Worm (Caenorhabditis elegans): Measurements from ENCODE around the gene skat-1.
"Not testable (repeated sequence)": the region's sequence is repeated elsewhere in the genome, so short reads cannot be mapped to it uniquely, and the experiment has no call there.

skat-1 gene

DNA sequence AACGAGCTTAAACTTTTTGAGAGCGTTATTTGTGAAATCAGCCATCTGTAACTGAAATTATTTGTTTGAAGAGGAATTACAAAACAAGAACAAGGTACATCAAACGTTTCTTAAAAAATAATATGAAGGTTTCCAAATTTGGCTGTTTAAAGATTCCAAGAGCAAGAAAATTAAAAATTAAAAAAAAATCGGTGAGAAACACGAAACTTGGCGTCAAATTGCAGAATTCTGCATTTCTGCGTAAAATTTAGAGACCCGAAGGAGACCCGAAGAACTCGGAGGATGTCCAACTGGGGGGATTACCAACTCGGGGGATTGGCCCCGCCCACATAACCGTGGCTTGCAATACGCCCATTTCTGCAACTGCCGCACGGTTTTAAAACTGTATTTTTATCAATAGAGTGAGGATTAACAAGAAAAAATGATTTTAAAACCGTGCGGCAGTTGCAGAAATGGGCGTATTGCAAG is 9.4 kb upstream of the skat-1 start, which contains the start of gene rab-6.1:
Gene rab-6.1 (minus strand): TSS at position 51 of the 468 bp plus-strand sequence.
- not testable (repeated sequence) for TF ChIP-seq mls-2, nhr-12, zip-8 (tag; optimal IDR thresholded peaks at IDR 0.05)

DNA sequence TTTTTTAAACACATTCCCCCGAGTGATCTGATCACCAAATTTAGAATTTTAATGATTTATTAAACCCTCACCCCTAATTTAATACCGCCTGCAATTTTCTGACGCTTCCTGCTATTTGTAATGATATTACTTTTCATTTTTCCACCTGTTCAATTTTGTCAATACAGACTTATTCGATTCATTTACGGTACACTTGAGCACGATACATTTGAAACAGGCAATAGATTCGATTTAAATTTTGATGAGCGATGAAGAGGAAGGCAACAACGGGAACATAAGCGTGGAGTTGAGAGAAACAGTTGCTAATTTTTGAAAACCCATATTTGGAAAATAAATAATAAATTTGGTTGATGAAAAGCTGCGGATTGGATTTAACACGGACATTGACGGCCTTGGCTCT is 8.1 kb upstream of the skat-1 start:
- TF ChIP-seq lsy-2 (tag; optimal IDR thresholded peaks at IDR 0.05) (no peak), snpc-4 (tag; optimal IDR thresholded peaks at IDR 0.05) (no peak), ham-2 (GFP tag; optimal IDR thresholded peaks at IDR 0.05) (no peak), ces-1 (GFP tag; optimal IDR thresholded peaks at IDR 0.05) (no peak), tbx-8 (GFP tag; optimal IDR thresholded peaks at IDR 0.05) (no peak), lin-32 (GFP tag; optimal IDR thresholded peaks at IDR 0.05) (no peak), cnd-1 (tag; optimal IDR thresholded peaks at IDR 0.05) (no peak), unc-120 (tag; optimal IDR thresholded peaks at IDR 0.05; ENCODE audit: poor library complexity, severe bottlenecking) (no peak), unc-39 (tag; optimal IDR thresholded peaks at IDR 0.05) (no peak), ztf-11 (tag; optimal IDR thresholded peaks at IDR 0.05) (no peak), elt-3 (tag; optimal IDR thresholded peaks at IDR 0.05) (no peak), nhr-12 (tag; optimal IDR thresholded peaks at IDR 0.05) (no peak), elt-1 (tag; optimal IDR thresholded peaks at IDR 0.05; ENCODE audit: borderline replicate concordance, insufficient read depth) (no peak), flh-1 (GFP tag; optimal IDR thresholded peaks at IDR 0.05) (no peak), nhr-237 (tag; optimal IDR thresholded peaks at IDR 0.05) (no peak), mls-2 (tag; optimal IDR thresholded peaks at IDR 0.05) (no peak)

DNA sequence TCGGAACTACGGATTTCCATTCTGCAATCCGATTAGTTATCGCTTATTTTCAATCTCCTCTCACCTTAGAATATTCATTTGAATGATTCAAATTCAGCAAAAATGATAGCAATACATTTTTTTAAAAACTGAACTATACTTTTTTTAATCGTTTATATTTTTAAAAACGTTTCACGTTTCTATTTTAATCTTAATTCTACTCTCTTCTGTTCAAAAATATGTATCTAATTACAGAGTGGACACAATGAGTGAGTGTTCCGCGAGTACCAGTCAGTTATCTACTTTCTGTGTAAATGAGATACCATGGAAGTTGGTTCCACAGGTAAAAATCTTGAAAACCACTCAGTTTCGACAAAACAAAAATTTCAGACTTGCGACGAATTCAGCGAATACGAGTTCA is 6.0 kb upstream of the skat-1 start, which contains the start of the genes F59B2.15 and zif-1:
Gene F59B2.15 (minus strand): TSS at position 101 of the 400 bp plus-strand sequence.
Gene zif-1 (plus strand): TSS at position 235 of the 400 bp plus-strand sequence.
- TF ChIP-seq mep-1 (tag; optimal IDR thresholded peaks at IDR 0.05) (no peak), flh-1 (GFP tag; optimal IDR thresholded peaks at IDR 0.05) (no peak), ceh-43 (GFP tag; optimal IDR thresholded peaks at IDR 0.05) (no peak)

- TF ChIP-seq lin-13 (tag; optimal IDR thresholded peaks at IDR 0.05) (no peak), elt-3 (tag; optimal IDR thresholded peaks at IDR 0.05) (no peak), drap-1 (GFP tag; optimal IDR thresholded peaks at IDR 0.05) (no peak), mep-1 (tag; optimal IDR thresholded peaks at IDR 0.05) (no peak), snpc-4 (tag; optimal IDR thresholded peaks at IDR 0.05) (no peak), ceh-39 (tag; optimal IDR thresholded peaks at IDR 0.05) (no peak), nhr-28 (tag; optimal IDR thresholded peaks at IDR 0.05) (no peak), cnd-1 (tag; optimal IDR thresholded peaks at IDR 0.05) (no peak), ceh-43 (GFP tag; optimal IDR thresholded peaks at IDR 0.05) (no peak), ces-1 (GFP tag; optimal IDR thresholded peaks at IDR 0.05) (no peak), ceh-83 (GFP tag; optimal IDR thresholded peaks at IDR 0.05) (no peak), sem-2 (GFP tag; optimal IDR thresholded peaks at IDR 0.05) (no peak), unc-39 (tag; optimal IDR thresholded peaks at IDR 0.05) (no peak), ham-2 (GFP tag; optimal IDR thresholded peaks at IDR 0.05) (no peak), elt-1 (tag; optimal IDR thresholded peaks at IDR 0.05; ENCODE audit: borderline replicate concordance, insufficient read depth) (no peak), unc-62 (GFP tag; optimal IDR thresholded peaks at IDR 0.05) (no peak), zip-8 (tag; optimal IDR thresholded peaks at IDR 0.05) (no peak)
These were observed 5.3 kb upstream of the skat-1 start, which contains the start of gene rpn-6.2 for ce11 chrIII:9001899-9002298. TSS of gene rpn-6.2 (minus strand) at chrIII:9001999.

DNA sequence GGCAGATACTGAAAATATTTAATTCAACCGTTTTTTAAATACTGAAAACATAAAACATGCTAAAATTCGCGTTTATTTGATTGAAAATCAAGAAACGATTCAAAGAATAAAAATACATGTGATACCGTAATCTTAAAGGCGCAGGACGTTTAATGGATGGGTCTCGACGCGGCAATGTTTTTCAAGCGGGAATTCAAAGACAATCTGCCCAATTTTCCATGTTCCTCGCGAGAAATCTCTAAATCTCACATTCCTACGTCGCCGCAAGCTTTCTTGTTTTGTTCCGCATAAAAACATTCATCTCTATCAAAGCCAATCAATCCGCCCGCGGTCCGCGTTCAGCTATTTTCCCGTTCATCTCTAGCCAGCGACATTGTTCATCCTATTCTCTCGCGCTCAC is 4.9 kb upstream of the skat-1 start:
- TF ChIP-seq pha-4 (tag; optimal IDR thresholded peaks at IDR 0.05) (no peak), flh-1 (GFP tag; optimal IDR thresholded peaks at IDR 0.05) (no peak), zip-8 (tag; optimal IDR thresholded peaks at IDR 0.05) (no peak), ceh-43 (GFP tag; optimal IDR thresholded peaks at IDR 0.05) (no peak), tbx-8 (GFP tag; optimal IDR thresholded peaks at IDR 0.05) (no peak), mls-2 (tag; optimal IDR thresholded peaks at IDR 0.05) (no peak), hlh-1 (tag; optimal IDR thresholded peaks at IDR 0.05) (no peak), unc-62 (GFP tag; optimal IDR thresholded peaks at IDR 0.05) (no peak), ceh-83 (GFP tag; optimal IDR thresholded peaks at IDR 0.05) (no peak), ceh-39 (tag; optimal IDR thresholded peaks at IDR 0.05) (no peak), blmp-1 (tag; optimal IDR thresholded peaks at IDR 0.05) (no peak), nhr-28 (tag; optimal IDR thresholded peaks at IDR 0.05) (no peak), ham-2 (GFP tag; optimal IDR thresholded peaks at IDR 0.05) (no peak), snpc-4 (tag; optimal IDR thresholded peaks at IDR 0.05) (no peak)
